Worm (Caenorhabditis elegans) whole organism, L1 larva: ENCODE data around the gene K11G12.6.

Experiments used
- C16A3.4 ChIP-seq: fragments of 150-350 bp; optimal IDR thresholded peaks from 2 replicates; lab custom pipeline; 2014; ENCODE audit warnings: missing biosample characterization, missing genetic modification characterization
- F16B12.6 ChIP-seq: fragments of 150-350 bp; optimal IDR thresholded peaks from 2 replicates; lab custom pipeline; 2014; ENCODE audit warnings: missing biosample characterization, missing genetic modification characterization
- alr-1 ChIP-seq: fragments of 200-800 bp; sonication (Bioruptor generic); optimal IDR thresholded peaks from 2 replicates; lab custom pipeline; 2018; ENCODE audit warnings: borderline replicate concordance, mild to moderate bottlenecking, missing genetic modification characterization, missing compliant biosample characterization
- aly-2 ChIP-seq: fragments of 150-350 bp; optimal IDR thresholded peaks from 2 replicates; lab custom pipeline; 2014; ENCODE audit warnings: missing biosample characterization, missing genetic modification characterization
- blmp-1 ChIP-seq: fragments of 150-350 bp; optimal IDR thresholded peaks from 2 replicates; lab custom pipeline; 2014; ENCODE audit warnings: missing biosample characterization, missing genetic modification characterization
- ceh-63 ChIP-seq: fragments of 200-800 bp; sonication (Bioruptor generic); optimal IDR thresholded peaks from 2 replicates; lab custom pipeline; 2018; ENCODE audit warnings: mild to moderate bottlenecking, missing genetic modification characterization, missing compliant biosample characterization
- ceh-8 ChIP-seq: fragments of 200-800 bp; sonication (Bioruptor generic); optimal IDR thresholded peaks from 2 replicates; lab custom pipeline; 2018; ENCODE audit warnings: mild to moderate bottlenecking, missing genetic modification characterization, moderate library complexity, missing compliant biosample characterization
- ceh-88 ChIP-seq: fragments of 200-800 bp; sonication (Bioruptor generic); IDR thresholded peaks from 2 replicates; pipeline ENCODE4 v1.3.6; 2022; ENCODE audit warnings: missing genetic modification characterization, missing compliant biosample characterization
- dpl-1 ChIP-seq, 3 experiments: fragments of 150-350 bp in 2 of 3; sonication (generic microtip) in 1 of 3; optimal IDR thresholded peaks; 2 replicates each; lab custom pipeline; 2014 to 2017; ENCODE audit warnings: missing biosample characterization in 3 of 3, missing genetic modification characterization in 3 of 3, missing genetic modification reagents in 3 of 3
- dsc-1 ChIP-seq: sonication (generic microtip); optimal IDR thresholded peaks from 2 replicates; lab custom pipeline; 2016; ENCODE audit warnings: mild to moderate bottlenecking, missing genetic modification characterization, missing compliant biosample characterization
- efl-1 ChIP-seq, 4 experiments: fragments of 150-350 bp; optimal IDR thresholded peaks in 3 of 4; peaks in 1 of 4; 1 replicate in 1 of 4; 2 replicates in 3 of 4; lab custom pipeline; 2014; ENCODE audit warnings: missing biosample characterization in 2 of 4, missing genetic modification characterization in 2 of 4, missing genetic modification reagents in 2 of 4
- efl-3 ChIP-seq: fragments of 200-800 bp; sonication (Bioruptor generic); optimal IDR thresholded peaks from 2 replicates; lab custom pipeline; 2018; ENCODE audit warnings: mild to moderate bottlenecking, missing genetic modification characterization, missing compliant biosample characterization
- elt-2 ChIP-seq: sonication (generic microtip); optimal IDR thresholded peaks from 2 replicates; lab custom pipeline; 2016; ENCODE audit warnings: missing genetic modification characterization, mild to moderate bottlenecking, inconsistent platforms, missing compliant biosample characterization, missing genetic modification reagents
- elt-3 ChIP-seq, 6 experiments: fragments of 150-350 bp in 1 of 6; sonication (generic microtip); optimal IDR thresholded peaks; 2 replicates each; lab custom pipeline; 2017 to 2018; ENCODE audit warnings: missing biosample characterization in 6 of 6, missing genetic modification characterization in 6 of 6, inconsistent platforms in 1 of 6
- ets-5 ChIP-seq: fragments of 200-800 bp; sonication (Bioruptor generic); IDR thresholded peaks from 2 replicates; pipeline ENCODE4 v1.3.6; 2022; ENCODE audit warnings: missing genetic modification characterization, missing compliant biosample characterization
- fkh-10 ChIP-seq: sonication (generic microtip); optimal IDR thresholded peaks from 2 replicates; lab custom pipeline; 2017; ENCODE audit warnings: missing biosample characterization, missing genetic modification reagents, missing genetic modification characterization
- fkh-4 ChIP-seq: sonication (generic microtip); optimal IDR thresholded peaks from 2 replicates; lab custom pipeline; 2016; ENCODE audit warnings: missing compliant biosample characterization, missing genetic modification characterization, borderline replicate concordance
- fos-1 ChIP-seq: fragments of 150-350 bp; optimal IDR thresholded peaks from 2 replicates; lab custom pipeline; 2014; ENCODE audit warnings: missing biosample characterization, missing genetic modification characterization
- hlh-4 ChIP-seq: sonication (generic microtip); optimal IDR thresholded peaks from 2 replicates; lab custom pipeline; 2016; ENCODE audit warnings: mild to moderate bottlenecking, missing genetic modification characterization, missing compliant biosample characterization
- hpl-2 ChIP-seq: fragments of 150-350 bp; optimal IDR thresholded peaks from 2 replicates; lab custom pipeline; 2014; ENCODE audit warnings: missing biosample characterization, missing genetic modification reagents, missing genetic modification characterization
- jun-1 ChIP-seq: fragments of 150-350 bp; optimal IDR thresholded peaks from 2 replicates; lab custom pipeline; 2014; ENCODE audit warnings: missing biosample characterization, missing genetic modification reagents, missing genetic modification characterization
- lin-13 ChIP-seq: fragments of 150-350 bp; optimal IDR thresholded peaks from 2 replicates; lab custom pipeline; 2014; ENCODE audit warnings: missing biosample characterization, missing genetic modification reagents, missing genetic modification characterization
- lin-14 ChIP-seq: fragments of 200-800 bp; sonication (Bioruptor generic); optimal IDR thresholded peaks from 2 replicates; lab custom pipeline; 2018; ENCODE audit warnings: mild to moderate bottlenecking, missing genetic modification characterization, moderate library complexity, missing compliant biosample characterization
- lin-35 ChIP-seq, 2 experiments: fragments of 150-350 bp; optimal IDR thresholded peaks; 2 replicates each; lab custom pipeline; 2014; ENCODE audit warnings: missing biosample characterization in 2 of 2, missing genetic modification characterization in 2 of 2, missing genetic modification reagents in 2 of 2
- lir-3 ChIP-seq: sonication (generic microtip); optimal IDR thresholded peaks from 2 replicates; lab custom pipeline; 2016; ENCODE audit warnings: mild to moderate bottlenecking, missing genetic modification characterization, moderate library complexity, missing compliant biosample characterization; ENCODE audit not compliant: poor library complexity
- lsy-2 ChIP-seq, 2 experiments: fragments of 150-350 bp; optimal IDR thresholded peaks; 2 replicates each; lab custom pipeline; 2014; ENCODE audit warnings: missing biosample characterization in 2 of 2, missing genetic modification characterization in 2 of 2
- mef-2 ChIP-seq: fragments of 150-350 bp; optimal IDR thresholded peaks from 2 replicates; lab custom pipeline; 2014; ENCODE audit warnings: missing biosample characterization, missing genetic modification characterization
- mep-1 ChIP-seq: fragments of 150-350 bp; optimal IDR thresholded peaks from 2 replicates; lab custom pipeline; 2014; ENCODE audit warnings: missing biosample characterization, missing genetic modification characterization
- nhr-11 ChIP-seq: fragments of 150-350 bp; optimal IDR thresholded peaks from 2 replicates; lab custom pipeline; 2014; ENCODE audit warnings: missing biosample characterization, missing genetic modification characterization
- nhr-12 ChIP-seq: sonication (generic microtip); optimal IDR thresholded peaks from 2 replicates; lab custom pipeline; 2017; ENCODE audit warnings: missing biosample characterization, missing genetic modification characterization
- nhr-19 ChIP-seq: fragments of 200-800 bp; sonication (Bioruptor generic); conservative IDR thresholded peaks from 2 replicates; pipeline ENCODE4 v1.3.6; 2022; ENCODE audit warnings: missing genetic modification characterization, missing compliant biosample characterization
- nhr-20 ChIP-seq: sonication (generic microtip); optimal IDR thresholded peaks from 2 replicates; lab custom pipeline; 2016; ENCODE audit warnings: mild to moderate bottlenecking, missing genetic modification characterization, missing compliant biosample characterization
- nhr-71 ChIP-seq: sonication (generic microtip); optimal IDR thresholded peaks from 2 replicates; lab custom pipeline; 2016; ENCODE audit warnings: mild to moderate bottlenecking, missing genetic modification characterization, moderate library complexity, missing compliant biosample characterization
- nhr-77 ChIP-seq: fragments of 150-350 bp; optimal IDR thresholded peaks from 2 replicates; lab custom pipeline; 2014; ENCODE audit warnings: missing biosample characterization, missing genetic modification characterization
- pag-3 ChIP-seq: sonication (generic microtip); optimal IDR thresholded peaks from 2 replicates; lab custom pipeline; 2017; ENCODE audit warnings: missing genetic modification characterization, mild to moderate bottlenecking, missing compliant biosample characterization, antibody characterized with exemption, borderline replicate concordance; ENCODE audit not compliant: insufficient read depth
- pax-3 ChIP-seq: fragments of 200-800 bp; sonication (Bioruptor generic); optimal IDR thresholded peaks from 2 replicates; lab custom pipeline; 2018; ENCODE audit warnings: mild to moderate bottlenecking, missing genetic modification characterization, moderate library complexity, missing compliant biosample characterization
- pqm-1 ChIP-seq: sonication (generic microtip); optimal IDR thresholded peaks from 3 replicates; lab custom pipeline; 2017; ENCODE audit warnings: missing biosample characterization, missing genetic modification characterization
- rnt-1 ChIP-seq: sonication (generic microtip); optimal IDR thresholded peaks from 2 replicates; lab custom pipeline; 2016; ENCODE audit warnings: mild to moderate bottlenecking, missing genetic modification characterization, moderate library complexity, missing compliant biosample characterization
- skn-1 ChIP-seq: fragments of 150-350 bp; optimal IDR thresholded peaks from 2 replicates; lab custom pipeline; 2014; ENCODE audit warnings: missing biosample characterization, missing genetic modification characterization
- snu-23 ChIP-seq: sonication (generic microtip); optimal IDR thresholded peaks from 2 replicates; lab custom pipeline; 2016; ENCODE audit warnings: missing genetic modification characterization, missing compliant biosample characterization
- sox-4 ChIP-seq: sonication (generic microtip); optimal IDR thresholded peaks from 2 replicates; lab custom pipeline; 2016; ENCODE audit warnings: missing genetic modification characterization, missing compliant biosample characterization
- tbx-2 ChIP-seq: sonication (generic microtip); optimal IDR thresholded peaks from 2 replicates; lab custom pipeline; 2016; ENCODE audit warnings: missing genetic modification characterization, missing compliant biosample characterization
- tlp-1 ChIP-seq: fragments of 150-350 bp; optimal IDR thresholded peaks from 2 replicates; lab custom pipeline; 2014; ENCODE audit warnings: missing biosample characterization, missing genetic modification characterization
- vab-15 ChIP-seq: sonication (generic microtip); optimal IDR thresholded peaks from 2 replicates; lab custom pipeline; 2017; ENCODE audit warnings: missing genotype, mild to moderate bottlenecking, missing genetic modification characterization, missing compliant biosample characterization
- xbp-1 ChIP-seq: sonication (generic microtip); optimal IDR thresholded peaks from 2 replicates; lab custom pipeline; 2016; ENCODE audit warnings: missing genetic modification characterization, missing compliant biosample characterization
- zag-1 ChIP-seq: fragments of 150-350 bp; optimal IDR thresholded peaks from 2 replicates; lab custom pipeline; 2014; ENCODE audit warnings: missing biosample characterization, missing genetic modification characterization
- zip-4 ChIP-seq: fragments of 200-800 bp; sonication (Bioruptor generic); optimal IDR thresholded peaks from 2 replicates; lab custom pipeline; 2018; ENCODE audit warnings: mild to moderate bottlenecking, missing genetic modification characterization, moderate library complexity, missing compliant biosample characterization
- ztf-4 ChIP-seq: fragments of 150-350 bp; optimal IDR thresholded peaks from 2 replicates; lab custom pipeline; 2014; ENCODE audit warnings: missing biosample characterization, missing genetic modification characterization

K11G12.6 gene

ce11 chrX:6749124-6749822 is 19.8 kb upstream of the K11G12.6 start (continued):
- TF ChIP-seq hlh-4 (tag; lab: Kevin White, UChicago) (no peak), fkh-10 (GFP tag; lab: Kevin White, UChicago) (no peak), F16B12.6 (tag; lab: Kevin White, UChicago) (no peak), efl-3 (no peak), snu-23 (GFP tag; lab: Kevin White, UChicago) (peak; percentile 76), lir-3 (peak; percentile 38), lin-13 (GFP tag; lab: Kevin White, UChicago) (peak; percentile 60), pqm-1 (tag; lab: Kevin White, UChicago) (no peak), vab-15 (tag; lab: Kevin White, UChicago) (peak; percentile 25), C16A3.4 (tag; lab: Kevin White, UChicago) (peak; percentile 49), ztf-4 (tag; lab: Kevin White, UChicago) (peak; percentile 85), alr-1 (tag; lab: Kevin White, UChicago) (no peak), ceh-8 (GFP tag; lab: Kevin White, UChicago) (no peak), zip-4 (GFP tag; lab: Kevin White, UChicago) (no peak), skn-1 (tag; lab: Kevin White, UChicago) (peak; percentile 35), nhr-71 (tag; lab: Kevin White, UChicago) (peak; percentile 95), blmp-1 (tag; lab: Kevin White, UChicago) (peak; percentile 73), nhr-11 (tag; lab: Kevin White, UChicago) (no peak), ceh-88 (peak; percentile 41; the same call in 1 of the 2 replicates), xbp-1 (peak; percentile 40)

- TF ChIP-seq fos-1 (tag; lab: Kevin White, UChicago) (no peak), tlp-1 (tag; lab: Kevin White, UChicago) (no peak), lin-35 (GFP tag; optimal IDR thresholded peaks at IDR 0.05; lab: Kevin White, UChicago) (peak in 1 of 2 experiments; percentile 66), blmp-1 (tag; lab: Kevin White, UChicago) (peak; percentile 2), lin-14 (GFP tag; lab: Kevin White, UChicago) (peak; percentile 49), elt-2 (tag; lab: Kevin White, UChicago) (peak; percentile 59), nhr-12 (no peak), mep-1 (tag; lab: Kevin White, UChicago) (peak; percentile 10), efl-1 (optimal IDR thresholded peaks at IDR 0.05; lab: Kevin White, UChicago) (no peak), efl-1 (GFP tag; optimal IDR thresholded peaks at IDR 0.05 in 1 of 2; lab: Kevin White, UChicago) (peak in 1 of 2 experiments; percentile 64), aly-2 (tag; lab: Kevin White, UChicago) (no peak), nhr-20 (tag; lab: Kevin White, UChicago) (peak; percentile 54), tbx-2 (tag; lab: Kevin White, UChicago) (peak; percentile 22), jun-1 (tag; lab: Kevin White, UChicago) (peak; percentile 51), nhr-71 (tag; lab: Kevin White, UChicago) (peak; percentile 77), zag-1 (tag; lab: Kevin White, UChicago) (no peak), dsc-1 (no peak), ets-5 (GFP tag; lab: Robert Waterston, UW) (0 out of 2 replicates have a peak, but pooled peaks have one; percentile 11), mef-2 (no peak), nhr-77 (tag; lab: Kevin White, UChicago) (no peak), alr-1 (tag; lab: Kevin White, UChicago) (no peak), nhr-19 (peak; percentile 44), elt-3 (tag; optimal IDR thresholded peaks at IDR 0.05; lab: Kevin White, UChicago) (peak in 2 of 6 experiments; percentile 13 to 37), dpl-1 (GFP tag; optimal IDR thresholded peaks at IDR 0.05; lab: Kevin White, UChicago) (no peak), ceh-63 (GFP tag; lab: Kevin White, UChicago) (no peak), pqm-1 (tag; lab: Kevin White, UChicago) (no peak), pax-3 (tag; lab: Kevin White, UChicago) (no peak), hpl-2 (no peak), vab-15 (tag; lab: Kevin White, UChicago) (no peak), pag-3 (tag; lab: Kevin White, UChicago) (no peak), snu-23 (GFP tag; lab: Kevin White, UChicago) (peak; percentile 33), rnt-1 (no peak), lsy-2 (tag; optimal IDR thresholded peaks at IDR 0.05; lab: Kevin White, UChicago) (no peak), fkh-4 (tag; lab: Kevin White, UChicago) (no peak), sox-4 (no peak)
Observed at ce11 chrX:6747906-6748356, 18.5 kb upstream of the K11G12.6 start.
